Fruit fly (Drosophila melanogaster): ENCODE results near the gene PolG1.

PolG1 gene

dm6 chr2L:13835959-13836358 is 8.4 kb upstream of the PolG1 start:
- no peak for TF ChIP-seq noc (tag; optimal IDR thresholded peaks at IDR 0.05)

- peak; percentile 99 for TF ChIP-seq noc (tag; optimal IDR thresholded peaks at IDR 0.05)
These were observed 7.7 kb upstream of the PolG1 start, which contains the start of the genes mRpS23 and CenG1A for dm6 chr2L:13835002-13835910. Gene mRpS23 (minus strand): TSS chr2L:13835072. Gene CenG1A (plus strand): TSS chr2L:13835564.

dm6 chr2L:13833058-13833457 is 5.5 kb upstream of the PolG1 start, which contains the start of the genes GatC, PolG2 and Polr2C:
Gene GatC (minus strand): TSS chr2L:13833105.
Gene PolG2 (minus strand): TSS chr2L:13833105.
Gene Polr2C (plus strand): TSS chr2L:13833337.
- TF ChIP-seq noc (tag; optimal IDR thresholded peaks at IDR 0.05) = no peak

dm6 chr2L:13829540-13829939 is 2.0 kb upstream of the PolG1 start, which contains the start of the genes Arpc1 and Orc5:
Gene Arpc1 (minus strand): TSS chr2L:13829741.
Gene Orc5 (plus strand): TSS chr2L:13829837.
- TF ChIP-seq noc (tag; optimal IDR thresholded peaks at IDR 0.05) = no peak

- no peak for TF ChIP-seq noc (tag; optimal IDR thresholded peaks at IDR 0.05)
These were observed 6.6 kb downstream of the PolG1 start, which contains the start of gene b for dm6 chr2L:13820948-13821347. Gene b (plus strand): TSS chr2L:13821248.

dm6 chr2L:13820176-13820575 is 7.4 kb downstream of the PolG1 start:
- no peak for TF ChIP-seq noc (tag; optimal IDR thresholded peaks at IDR 0.05)

dm6 chr2L:13813604-13814178 is 13.9 kb downstream of the PolG1 start, which contains the start of gene Sos:
Gene Sos (plus strand): TSS chr2L:13813816.
- TF ChIP-seq noc (tag; optimal IDR thresholded peaks at IDR 0.05) = no peak

dm6 chr2L:13813156-13813555 is 14.4 kb downstream of the PolG1 start, which contains the start of gene CG16888:
Gene CG16888 (minus strand): TSS chr2L:13813256.
- no peak for TF ChIP-seq noc (tag; optimal IDR thresholded peaks at IDR 0.05)

- TF ChIP-seq noc (tag; optimal IDR thresholded peaks at IDR 0.05) = no peak
These were observed 16.2 kb downstream of the PolG1 start, which contains the start of the genes Adat1 and CG16865 for dm6 chr2L:13811323-13811722. Gene Adat1 (minus strand): TSS chr2L:13811474. Gene CG16865 (plus strand): TSS chr2L:13811522.

dm6 chr2L:13807959-13808358 is 19.6 kb downstream of the PolG1 start:
- TF ChIP-seq noc (tag; optimal IDR thresholded peaks at IDR 0.05) = no peak

dm6 chr2L:13807097-13807496 is 20.5 kb downstream of the PolG1 start:
- peak; percentile 32 for TF ChIP-seq noc (tag; optimal IDR thresholded peaks at IDR 0.05)

dm6 chr2L:13805170-13805569 is 22.4 kb downstream of the PolG1 start:
- no peak for TF ChIP-seq noc (tag; optimal IDR thresholded peaks at IDR 0.05)

dm6 chr2L:13804561-13805067 is 23.0 kb downstream of the PolG1 start:
- TF ChIP-seq noc (tag; optimal IDR thresholded peaks at IDR 0.05) = no peak

dm6 chr2L:13803805-13804560 is 23.6 kb downstream of the PolG1 start:
- no peak for TF ChIP-seq noc (tag; optimal IDR thresholded peaks at IDR 0.05)

- TF ChIP-seq noc (tag; optimal IDR thresholded peaks at IDR 0.05) = no peak
These were observed 24.4 kb downstream of the PolG1 start, which contains the start of gene CAH1 for dm6 chr2L:13803032-13803661. Gene CAH1 (plus strand): TSS chr2L:13803626.

Measured in whole organism, larva.